Fruit fly (Drosophila melanogaster) whole organism, embryonic: ENCODE results near the gene fne.

ENCODE experiments used
- Atf6 ChIP-seq: fragments of 200-800 bp; sonication (Bioruptor generic); IDR thresholded peaks from 2 replicates; pipeline ENCODE4 v1.3.6; 2022; ENCODE audit warnings: missing biosample characterization, missing genetic modification characterization
- BEAF-32 ChIP-seq: fragments of 200-800 bp; sonication (Bioruptor generic); optimal IDR thresholded peaks from 3 replicates; lab custom pipeline; 2017; ENCODE audit warnings: missing biosample characterization, missing genetic modification characterization, mild to moderate bottlenecking, moderate library complexity, missing genetic modification reagents
- CG10267 ChIP-seq: fragments of 200-800 bp; sonication (Bioruptor generic); optimal IDR thresholded peaks from 2 replicates; lab custom pipeline; 2018; ENCODE audit warnings: missing biosample characterization, mild to moderate bottlenecking, missing genetic modification characterization, moderate library complexity
- CG10565 ChIP-seq: fragments of 200-800 bp; sonication (Bioruptor generic); optimal IDR thresholded peaks from 3 replicates; lab custom pipeline; 2016; ENCODE audit warnings: missing biosample characterization, mild to moderate bottlenecking, missing genetic modification characterization
- CG11560 ChIP-seq: fragments of 200-800 bp; sonication (Bioruptor generic); IDR thresholded peaks from 3 replicates; pipeline ENCODE4 v1.3.6; 2022; ENCODE audit warnings: missing biosample characterization, missing genetic modification characterization
- CG1233 ChIP-seq: fragments of 200-800 bp; sonication (Bioruptor generic); optimal IDR thresholded peaks from 4 replicates; lab custom pipeline; 2018; ENCODE audit warnings: missing biosample characterization, mild to moderate bottlenecking, missing genetic modification characterization
- CG14667 ChIP-seq: fragments of 200-800 bp; sonication (Bioruptor generic); IDR thresholded peaks from 2 replicates; pipeline ENCODE4 v1.3.6; 2022; ENCODE audit warnings: missing biosample characterization, missing genetic modification characterization
- CG15269 ChIP-seq: fragments of 200-800 bp; sonication (Bioruptor generic); optimal IDR thresholded peaks from 2 replicates; lab custom pipeline; 2018; ENCODE audit warnings: missing biosample characterization, mild to moderate bottlenecking, missing genetic modification characterization, moderate library complexity
- CG16863 ChIP-seq: fragments of 200-800 bp; sonication (Bioruptor generic); optimal IDR thresholded peaks from 3 replicates; lab custom pipeline; 2016; ENCODE audit warnings: missing biosample characterization, missing genetic modification characterization
- CG17829 ChIP-seq: fragments of 200-800 bp; optimal IDR thresholded peaks from 2 replicates; lab custom pipeline; 2019; ENCODE audit warnings: missing biosample characterization, mild to moderate bottlenecking, missing genetic modification characterization, moderate library complexity
- CG17912 ChIP-seq: fragments of 200-800 bp; sonication (Bioruptor generic); optimal IDR thresholded peaks from 2 replicates; lab custom pipeline; 2018; ENCODE audit warnings: missing biosample characterization, mild to moderate bottlenecking, missing genetic modification characterization
- CG18011 ChIP-seq: fragments of 200-800 bp; sonication (Bioruptor generic); optimal IDR thresholded peaks from 2 replicates; lab custom pipeline; 2017; ENCODE audit warnings: missing biosample characterization, missing genetic modification characterization, mild to moderate bottlenecking, moderate library complexity, missing genotype
- CG1832 ChIP-seq: fragments of 200-800 bp; sonication (Bioruptor generic); optimal IDR thresholded peaks from 2 replicates; lab custom pipeline; 2017; ENCODE audit warnings: missing biosample characterization, mild to moderate bottlenecking, missing genetic modification characterization, inconsistent platforms
- CG4360 ChIP-seq: fragments of 200-800 bp; sonication (Bioruptor generic); IDR thresholded peaks from 2 replicates; pipeline ENCODE4 v1.3.6; 2022; ENCODE audit warnings: missing biosample characterization, missing genetic modification characterization
- CG5245 ChIP-seq: fragments of 200-800 bp; sonication (Bioruptor generic); optimal IDR thresholded peaks from 3 replicates; lab custom pipeline; 2016; ENCODE audit warnings: missing biosample characterization, missing genetic modification characterization
- CG6765 ChIP-seq: fragments of 200-800 bp; sonication (Bioruptor generic); optimal IDR thresholded peaks from 3 replicates; lab custom pipeline; 2017; ENCODE audit warnings: missing biosample characterization, mild to moderate bottlenecking, missing genetic modification characterization
- CG7556 ChIP-seq: fragments of 200-800 bp; sonication (Bioruptor generic); optimal IDR thresholded peaks from 2 replicates; lab custom pipeline; 2017; ENCODE audit warnings: missing biosample characterization, mild to moderate bottlenecking, missing genetic modification characterization
- CG8359 ChIP-seq: fragments of 200-800 bp; sonication (Bioruptor generic); optimal IDR thresholded peaks from 2 replicates; lab custom pipeline; 2017; ENCODE audit warnings: missing biosample characterization, mild to moderate bottlenecking, missing genetic modification characterization, borderline replicate concordance
- CG9727 ChIP-seq: fragments of 200-800 bp; sonication (Bioruptor generic); optimal IDR thresholded peaks from 3 replicates; lab custom pipeline; 2017; ENCODE audit warnings: missing biosample characterization, mild to moderate bottlenecking, missing genetic modification characterization
- D19B ChIP-seq: fragments of 200-800 bp; sonication (Bioruptor generic); optimal IDR thresholded peaks from 2 replicates; lab custom pipeline; 2017; ENCODE audit warnings: missing biosample characterization, mild to moderate bottlenecking, missing genetic modification characterization
- Dll ChIP-seq: fragments of 200-800 bp; sonication (Bioruptor generic); IDR thresholded peaks from 4 replicates; pipeline ENCODE4 v1.3.6; 2022; ENCODE audit warnings: missing biosample characterization, missing genetic modification characterization; ENCODE audit not compliant: partially characterized antibody
- Dp ChIP-seq: fragments of 200-800 bp; sonication (Bioruptor generic); optimal IDR thresholded peaks from 2 replicates; lab custom pipeline; 2018; ENCODE audit warnings: missing biosample characterization, mild to moderate bottlenecking, missing genetic modification characterization, moderate library complexity
- Hr39 ChIP-seq: fragments of >200 bp; optimal IDR thresholded peaks from 2 replicates; lab custom pipeline; 2017
- Hr78 ChIP-seq, 2 experiments: fragments of 200-800 bp in 1 of 2; fragments of >200 bp in 1 of 2; sonication (Bioruptor generic) in 1 of 2; optimal IDR thresholded peaks; 2 replicates each; lab custom pipeline; 2017 to 2019; ENCODE audit warnings: missing biosample characterization in 2 of 2, missing genetic modification characterization in 2 of 2, mild to moderate bottlenecking in 1 of 2, moderate library complexity in 1 of 2
- Myb ChIP-seq: fragments of 200-800 bp; sonication (Bioruptor generic); optimal IDR thresholded peaks from 2 replicates; lab custom pipeline; 2016; ENCODE audit warnings: missing biosample characterization, missing genetic modification characterization
- NK7.1 ChIP-seq: fragments of 200-800 bp; sonication (Bioruptor generic); optimal IDR thresholded peaks from 3 replicates; lab custom pipeline; 2016; ENCODE audit warnings: missing biosample characterization, missing genetic modification characterization
- Scr ChIP-seq: fragments of 200-800 bp; sonication (Bioruptor generic); IDR thresholded peaks from 2 replicates; pipeline ENCODE4 v1.3.6; 2022; ENCODE audit warnings: missing biosample characterization, missing genetic modification characterization; ENCODE audit not compliant: partially characterized antibody
- ato ChIP-seq: fragments of 200-800 bp; sonication (Bioruptor generic); IDR thresholded peaks from 2 replicates; pipeline ENCODE4 v1.3.6; 2022; ENCODE audit warnings: missing biosample characterization, missing genetic modification characterization; ENCODE audit not compliant: partially characterized antibody
- bab2 ChIP-seq: fragments of 200-800 bp; sonication (Bioruptor generic); optimal IDR thresholded peaks from 2 replicates; lab custom pipeline; 2016; ENCODE audit warnings: missing biosample characterization, missing genetic modification characterization
- ci ChIP-seq: fragments of 200-800 bp; sonication (Bioruptor generic); IDR thresholded peaks from 3 replicates; pipeline ENCODE4 v1.3.6; 2022; ENCODE audit warnings: missing biosample characterization, missing genetic modification characterization
- croc ChIP-seq: fragments of 200-800 bp; sonication (Bioruptor generic); conservative IDR thresholded peaks from 3 replicates; pipeline ENCODE4 v1.3.6; 2022; ENCODE audit warnings: missing biosample characterization, missing genetic modification characterization
- dmrt11E ChIP-seq: fragments of 200-800 bp; sonication (Bioruptor generic); optimal IDR thresholded peaks from 3 replicates; lab custom pipeline; 2018; ENCODE audit warnings: missing biosample characterization, mild to moderate bottlenecking, missing genetic modification characterization, moderate library complexity
- exex ChIP-seq: fragments of 200-800 bp; sonication (Bioruptor generic); optimal IDR thresholded peaks from 4 replicates; lab custom pipeline; 2018; ENCODE audit warnings: missing biosample characterization, mild to moderate bottlenecking, missing genetic modification characterization, moderate library complexity
- fd3F ChIP-seq: fragments of 200-800 bp; sonication (Bioruptor generic); optimal IDR thresholded peaks from 2 replicates; lab custom pipeline; 2018; ENCODE audit warnings: missing biosample characterization, mild to moderate bottlenecking, missing genetic modification characterization, moderate library complexity
- fru ChIP-seq: fragments of >200 bp; optimal IDR thresholded peaks from 2 replicates; lab custom pipeline; 2017
- grn ChIP-seq: fragments of 200-800 bp; sonication (Bioruptor generic); optimal IDR thresholded peaks from 3 replicates; lab custom pipeline; 2017; ENCODE audit warnings: missing biosample characterization, missing genetic modification characterization
- gro ChIP-seq: fragments of 200-800 bp; sonication (Bioruptor generic); optimal IDR thresholded peaks from 2 replicates; lab custom pipeline; 2016; ENCODE audit warnings: missing biosample characterization, missing genetic modification characterization
- hbn ChIP-seq: fragments of 200-800 bp; sonication (Bioruptor generic); IDR thresholded peaks from 2 replicates; pipeline ENCODE4 v1.3.6; 2022; ENCODE audit warnings: missing biosample characterization, missing genetic modification characterization; ENCODE audit not compliant: partially characterized antibody
- knrl ChIP-seq: fragments of 200-800 bp; sonication (Bioruptor generic); IDR thresholded peaks from 3 replicates; pipeline ENCODE4 v1.3.6; 2022; ENCODE audit warnings: missing biosample characterization, missing genetic modification characterization; ENCODE audit not compliant: partially characterized antibody
- lmd ChIP-seq: fragments of 200-800 bp; sonication (Bioruptor generic); IDR thresholded peaks from 2 replicates; pipeline ENCODE4 v1.3.6; 2022; ENCODE audit warnings: missing biosample characterization, missing genetic modification characterization
- lola ChIP-seq, 3 experiments: fragments of >200 bp in 2 of 3; fragments of 200-800 bp in 1 of 3; sonication (Bioruptor generic) in 1 of 3; optimal IDR thresholded peaks; 2 replicates each; lab custom pipeline; 2017 to 2019; ENCODE audit warnings: missing biosample characterization in 3 of 3, missing genetic modification characterization in 3 of 3, mild to moderate bottlenecking in 1 of 3, moderate library complexity in 1 of 3
- pan ChIP-seq, 4 experiments: fragments of >200 bp in 3 of 4; fragments of 200-800 bp in 1 of 4; sonication (Bioruptor generic) in 1 of 4; optimal IDR thresholded peaks in 3 of 4; IDR thresholded peaks in 1 of 4; 2 replicates each; pipeline versions ENCODE4 v1.3.6 to Lab custom; 2017 to 2022; ENCODE audit warnings: missing biosample characterization in 2 of 4, missing genetic modification characterization in 2 of 4, mixed read lengths in 1 of 4
- pzg ChIP-seq: fragments of 200-800 bp; sonication (Bioruptor generic); optimal IDR thresholded peaks from 3 replicates; lab custom pipeline; 2018; ENCODE audit warnings: missing biosample characterization, mild to moderate bottlenecking, missing genetic modification characterization, moderate library complexity
- sd ChIP-seq: fragments of 200-800 bp; sonication (Bioruptor generic); optimal IDR thresholded peaks from 3 replicates; lab custom pipeline; 2018; ENCODE audit warnings: missing biosample characterization, mild to moderate bottlenecking, missing genetic modification characterization, moderate library complexity
- sens ChIP-seq: fragments of 200-800 bp; sonication (Bioruptor generic); peaks from one replicate; lab custom pipeline; 2016; ENCODE audit warnings: missing biosample characterization, missing genetic modification characterization
- stwl ChIP-seq: fragments of 200-800 bp; sonication (Bioruptor generic); optimal IDR thresholded peaks from 3 replicates; lab custom pipeline; 2018; ENCODE audit warnings: missing biosample characterization, mild to moderate bottlenecking, missing genetic modification characterization, moderate library complexity
- tap ChIP-seq: fragments of 200-800 bp; optimal IDR thresholded peaks from 3 replicates; lab custom pipeline; 2019; ENCODE audit warnings: missing biosample characterization, mild to moderate bottlenecking, missing genetic modification characterization, moderate library complexity
- trem ChIP-seq: fragments of 200-800 bp; optimal IDR thresholded peaks from 3 replicates; lab custom pipeline; 2019; ENCODE audit warnings: missing biosample characterization, mild to moderate bottlenecking, missing genetic modification characterization, moderate library complexity
- ttk ChIP-seq: fragments of 200-800 bp; sonication (Bioruptor generic); IDR thresholded peaks from 2 replicates; pipeline ENCODE4 v2.1.2; 2022; ENCODE audit warnings: missing biosample characterization, missing genetic modification characterization
- wek ChIP-seq: fragments of 200-800 bp; sonication (Bioruptor generic); optimal IDR thresholded peaks from 3 replicates; lab custom pipeline; 2018; ENCODE audit warnings: missing biosample characterization, mild to moderate bottlenecking, missing genetic modification characterization, moderate library complexity

Gene fne

DNA sequence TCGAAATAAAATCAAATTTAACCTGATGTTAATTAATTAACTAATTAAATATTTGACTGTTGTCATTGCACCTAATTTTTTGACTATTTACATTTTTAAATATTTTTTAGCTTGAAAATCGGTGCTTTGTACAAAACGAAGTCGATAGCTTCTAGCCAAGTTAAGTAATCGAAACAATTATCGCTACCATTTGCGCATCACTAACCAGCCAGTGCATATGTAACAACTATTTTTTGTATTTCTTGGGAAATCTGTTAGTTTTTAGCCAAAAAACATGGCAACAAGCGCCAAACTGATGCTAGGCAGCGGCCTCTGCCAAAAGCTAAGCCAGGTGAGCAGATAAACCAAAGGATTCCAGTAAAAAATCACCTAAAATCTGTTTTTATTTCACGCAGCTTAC, 10.4 kb upstream of the fne start, which contains the start of gene mRpL49 (continued):
- no peak for TF ChIP-seq pan (optimal IDR thresholded peaks at IDR 0.05; lab: Kevin White, UChicago)
- no peak for TF ChIP-seq pan (GFP tag; optimal IDR thresholded peaks at IDR 0.05 in 1 of 2, IDR thresholded peaks at IDR 0.05 in 1 of 2)
- 0 out of 2 replicates have a peak, but pooled peaks have one; percentile 27 for TF ChIP-seq Scr (GFP tag; lab: Robert Waterston, UW)
- TF ChIP-seq Dp (GFP tag; lab: Kevin White, UChicago), result peak; percentile 35
- no peak for TF ChIP-seq sd (tag; lab: Kevin White, UChicago)
- no peak for TF ChIP-seq croc
- TF ChIP-seq CG4360 (GFP tag; lab: Robert Waterston, UW), result no peak
- TF ChIP-seq stwl (tag; lab: Kevin White, UChicago), result peak; percentile 15
- TF ChIP-seq CG6765 (GFP tag; lab: Kevin White, UChicago), result no peak
- TF ChIP-seq pzg (GFP tag; lab: Kevin White, UChicago), result peak; percentile 34
- TF ChIP-seq CG10565 (GFP tag; lab: Kevin White, UChicago), result no peak
- TF ChIP-seq CG10267 (tag; lab: Kevin White, UChicago), result peak; percentile 17
- TF ChIP-seq BEAF-32 (GFP tag; lab: Kevin White, UChicago), result peak; percentile 48
- peak; percentile 54 for TF ChIP-seq sens (GFP tag; lab: Kevin White, UChicago)
- TF ChIP-seq CG7556 (GFP tag; lab: Kevin White, UChicago), result no peak
- TF ChIP-seq fru (lab: Kevin White, UChicago), result no peak
- TF ChIP-seq CG5245 (GFP tag; lab: Kevin White, UChicago), result no peak
- no peak for TF ChIP-seq exex (tag; lab: Kevin White, UChicago)
- TF ChIP-seq CG1233, result no peak
- no peak for TF ChIP-seq ttk
- TF ChIP-seq CG15269 (tag; lab: Kevin White, UChicago), result no peak
- no peak for TF ChIP-seq trem (tag; lab: Kevin White, UChicago)
- TF ChIP-seq lola (GFP tag; optimal IDR thresholded peaks at IDR 0.05; lab: Kevin White, UChicago), result no peak
- TF ChIP-seq CG11560 (tag; lab: Robert Waterston, UW), result no peak
- no peak for TF ChIP-seq wek
- TF ChIP-seq Dll, result peak; percentile 21; the same call in 1 of the 4 replicates
- no peak for TF ChIP-seq CG17829 (tag; lab: Kevin White, UChicago)
- TF ChIP-seq NK7.1 (GFP tag; lab: Kevin White, UChicago), result no peak
- 0 out of 2 replicates have a peak, but pooled peaks have one; percentile 13 for TF ChIP-seq ato (GFP tag; lab: Robert Waterston, UW)
- no peak for TF ChIP-seq tap (tag; lab: Kevin White, UChicago)
- TF ChIP-seq D19B (GFP tag; lab: Kevin White, UChicago), result no peak
- no peak for TF ChIP-seq CG16863 (GFP tag; lab: Kevin White, UChicago)
- TF ChIP-seq grn (GFP tag; lab: Kevin White, UChicago), result no peak
- no peak for TF ChIP-seq bab2 (GFP tag; lab: Kevin White, UChicago)
- TF ChIP-seq lmd (GFP tag; lab: Robert Waterston, UW), result no peak
- no peak for TF ChIP-seq CG1832
- TF ChIP-seq dmrt11E, result no peak
- no peak for TF ChIP-seq Hr39
- 0 out of 3 replicates have a peak, but pooled peaks have one; percentile 33 for TF ChIP-seq knrl (GFP tag; lab: Robert Waterston, UW)
- TF ChIP-seq gro (GFP tag; lab: Kevin White, UChicago), result no peak
- no peak for TF ChIP-seq CG18011 (GFP tag; lab: Kevin White, UChicago)
- no peak for TF ChIP-seq Atf6 (GFP tag; lab: Robert Waterston, UW)
- TF ChIP-seq CG8359 (GFP tag; lab: Kevin White, UChicago), result no peak
- TF ChIP-seq ci (GFP tag; lab: Robert Waterston, UW), result no peak
- no peak for TF ChIP-seq CG9727 (GFP tag; lab: Kevin White, UChicago)
- no peak for TF ChIP-seq CG14667 (GFP tag; lab: Robert Waterston, UW)
- no peak for TF ChIP-seq Myb (GFP tag; lab: Kevin White, UChicago)
- TF ChIP-seq fd3F (GFP tag; lab: Kevin White, UChicago), result no peak
- TF ChIP-seq CG17912 (GFP tag; lab: Kevin White, UChicago), result no peak
- TF ChIP-seq hbn, result 0 out of 2 replicates have a peak, but pooled peaks have one; percentile 24
- TF ChIP-seq Hr78 (GFP tag; optimal IDR thresholded peaks at IDR 0.05; lab: Kevin White, UChicago), result no peak
